Fruit fly (Drosophila melanogaster) whole organism, embryonic: ENCODE results near the gene Mocs1.

Experiments
- ATbp ChIP-seq: fragments of 200-800 bp; sonication (Bioruptor generic); optimal IDR thresholded peaks from 2 replicates; lab custom pipeline; 2017; ENCODE audit warnings: missing biosample characterization, mild to moderate bottlenecking, missing genetic modification characterization, missing genetic modification reagents
- Atf6 ChIP-seq: fragments of 200-800 bp; sonication (Bioruptor generic); IDR thresholded peaks from 2 replicates; pipeline ENCODE4 v1.3.6; 2022; ENCODE audit warnings: missing biosample characterization, missing genetic modification characterization
- CG15514 ChIP-seq: fragments of 200-800 bp; sonication (Bioruptor generic); optimal IDR thresholded peaks from 3 replicates; lab custom pipeline; 2017; ENCODE audit warnings: missing biosample characterization, missing genetic modification characterization, mild to moderate bottlenecking, moderate library complexity, missing genetic modification reagents
- CG18476 ChIP-seq: fragments of 200-800 bp; sonication (Bioruptor generic); optimal IDR thresholded peaks from 2 replicates; lab custom pipeline; 2016; ENCODE audit warnings: missing biosample characterization, mild to moderate bottlenecking, missing genetic modification characterization
- CG32532 ChIP-seq: fragments of 200-800 bp; sonication (Bioruptor generic); IDR thresholded peaks from 2 replicates; pipeline ENCODE4 v1.3.6; 2022; ENCODE audit warnings: missing biosample characterization, missing genetic modification characterization
- CG3407 ChIP-seq: fragments of 200-800 bp; sonication (Bioruptor generic); optimal IDR thresholded peaks from 2 replicates; lab custom pipeline; 2018; ENCODE audit warnings: missing biosample characterization, mild to moderate bottlenecking, missing genetic modification characterization
- CG4617 ChIP-seq: fragments of 200-800 bp; sonication (Bioruptor generic); optimal IDR thresholded peaks from 3 replicates; lab custom pipeline; 2016; ENCODE audit warnings: missing biosample characterization, missing genetic modification characterization, borderline replicate concordance
- CG6272 ChIP-seq: fragments of 200-800 bp; sonication (Bioruptor generic); IDR thresholded peaks from 2 replicates; pipeline ENCODE4 v1.3.6; 2022; ENCODE audit warnings: missing biosample characterization, missing genetic modification characterization
- CG9932 ChIP-seq: fragments of 200-800 bp; sonication (Bioruptor generic); IDR thresholded peaks from 2 replicates; pipeline ENCODE4 v1.3.6; 2022; ENCODE audit warnings: missing biosample characterization, missing genetic modification characterization
- Dp ChIP-seq: fragments of 200-800 bp; sonication (Bioruptor generic); optimal IDR thresholded peaks from 2 replicates; lab custom pipeline; 2018; ENCODE audit warnings: missing biosample characterization, mild to moderate bottlenecking, missing genetic modification characterization, moderate library complexity
- E2f2 ChIP-seq: fragments of 200-800 bp; sonication (Bioruptor generic); IDR thresholded peaks from 2 replicates; pipeline ENCODE4 v1.3.6; 2022; ENCODE audit warnings: missing biosample characterization, missing genetic modification characterization
- H15 ChIP-seq: fragments of 200-800 bp; sonication (Bioruptor generic); IDR thresholded peaks from 3 replicates; pipeline ENCODE4 v1.3.6; 2022; ENCODE audit warnings: missing biosample characterization, missing genetic modification characterization
- HmgZ ChIP-seq: fragments of 200-800 bp; sonication (Bioruptor generic); optimal IDR thresholded peaks from 2 replicates; lab custom pipeline; 2018; ENCODE audit warnings: missing biosample characterization, mild to moderate bottlenecking, missing genetic modification characterization
- Hr3 ChIP-seq: fragments of 200-800 bp; sonication (Bioruptor generic); optimal IDR thresholded peaks from 3 replicates; lab custom pipeline; 2016; ENCODE audit warnings: missing biosample characterization, missing genetic modification characterization
- MBD-R2 ChIP-seq: fragments of 200-800 bp; sonication (Bioruptor generic); IDR thresholded peaks from 2 replicates; pipeline ENCODE4 v1.3.6; 2022; ENCODE audit warnings: missing biosample characterization, missing genetic modification characterization
- MESR4 ChIP-seq: fragments of 200-800 bp; sonication (Bioruptor generic); optimal IDR thresholded peaks from 2 replicates; lab custom pipeline; 2018; ENCODE audit warnings: missing biosample characterization, mild to moderate bottlenecking, missing genetic modification characterization, moderate library complexity
- Pdp1 ChIP-seq, 2 experiments: fragments of 200-800 bp; sonication (Bioruptor generic); optimal IDR thresholded peaks; 3 replicates each; lab custom pipeline; 2016; ENCODE audit warnings: missing biosample characterization in 2 of 2, missing genetic modification characterization in 2 of 2, mild to moderate bottlenecking in 1 of 2, moderate library complexity in 1 of 2
- Rx ChIP-seq: fragments of 200-800 bp; sonication (Bioruptor generic); IDR thresholded peaks from 2 replicates; pipeline ENCODE4 v1.3.6; 2022; ENCODE audit warnings: missing biosample characterization, missing genetic modification characterization
- Sry-β ChIP-seq: fragments of 200-800 bp; sonication (Bioruptor generic); optimal IDR thresholded peaks from 2 replicates; lab custom pipeline; 2018; ENCODE audit warnings: missing biosample characterization, mild to moderate bottlenecking, missing genetic modification characterization, moderate library complexity
- Tbp ChIP-seq: fragments of >200 bp; optimal IDR thresholded peaks from 2 replicates; lab custom pipeline; 2018; ENCODE audit warnings: missing biosample characterization, missing genetic modification characterization
- Xbp1 ChIP-seq: fragments of 200-800 bp; sonication (Bioruptor generic); optimal IDR thresholded peaks from 3 replicates; lab custom pipeline; 2016; ENCODE audit warnings: missing biosample characterization, mild to moderate bottlenecking, missing genetic modification characterization
- YL-1 ChIP-seq: fragments of 200-800 bp; sonication (Bioruptor generic); optimal IDR thresholded peaks from 3 replicates; lab custom pipeline; 2017; ENCODE audit warnings: missing biosample characterization, mild to moderate bottlenecking, missing genetic modification characterization
- bsh ChIP-seq, 2 experiments: fragments of 200-800 bp; sonication (Bioruptor generic); optimal IDR thresholded peaks; 2 replicates each; lab custom pipeline; 2017 to 2018; ENCODE audit warnings: mild to moderate bottlenecking in 2 of 2, missing biosample characterization in 2 of 2, missing genetic modification characterization in 2 of 2, moderate library complexity in 1 of 2
- cad ChIP-seq: fragments of >200 bp; optimal IDR thresholded peaks from 2 replicates; lab custom pipeline; 2017; ENCODE audit warnings: missing biosample characterization, missing genetic modification characterization
- cg ChIP-seq: fragments of 200-800 bp; sonication (Bioruptor generic); optimal IDR thresholded peaks from 3 replicates; lab custom pipeline; 2019; ENCODE audit warnings: missing biosample characterization, mild to moderate bottlenecking, missing genetic modification characterization, moderate library complexity
- crol ChIP-seq: fragments of 200-800 bp; sonication (Bioruptor generic); IDR thresholded peaks from 2 replicates; pipeline ENCODE4 v1.3.6; 2022; ENCODE audit warnings: missing biosample characterization, missing genetic modification characterization
- crp ChIP-seq, 2 experiments: fragments of 200-800 bp; sonication (Bioruptor generic); optimal IDR thresholded peaks; 2 replicates in 1 of 2; 3 replicates in 1 of 2; lab custom pipeline; 2017; ENCODE audit warnings: missing biosample characterization in 2 of 2, missing genetic modification characterization in 2 of 2, mild to moderate bottlenecking in 1 of 2, moderate library complexity in 1 of 2
- fd3F ChIP-seq: fragments of 200-800 bp; sonication (Bioruptor generic); optimal IDR thresholded peaks from 2 replicates; lab custom pipeline; 2018; ENCODE audit warnings: missing biosample characterization, mild to moderate bottlenecking, missing genetic modification characterization, moderate library complexity
- ham ChIP-seq: fragments of 200-800 bp; sonication (Bioruptor generic); IDR thresholded peaks from 2 replicates; pipeline ENCODE4 v1.3.6; 2022; ENCODE audit warnings: missing biosample characterization, missing genetic modification characterization
- hbn ChIP-seq: fragments of 200-800 bp; sonication (Bioruptor generic); IDR thresholded peaks from 2 replicates; pipeline ENCODE4 v1.3.6; 2022; ENCODE audit warnings: missing biosample characterization, missing genetic modification characterization; ENCODE audit not compliant: partially characterized antibody
- jing ChIP-seq: fragments of 200-800 bp; sonication (Bioruptor generic); optimal IDR thresholded peaks from 2 replicates; lab custom pipeline; 2018; ENCODE audit warnings: missing biosample characterization, mild to moderate bottlenecking, missing genetic modification characterization
- nmo ChIP-seq: fragments of 200-800 bp; sonication (Bioruptor generic); optimal IDR thresholded peaks from 2 replicates; lab custom pipeline; 2018; ENCODE audit warnings: missing biosample characterization, mild to moderate bottlenecking, missing genetic modification characterization, moderate library complexity
- pzg ChIP-seq: fragments of 200-800 bp; sonication (Bioruptor generic); optimal IDR thresholded peaks from 3 replicates; lab custom pipeline; 2018; ENCODE audit warnings: missing biosample characterization, mild to moderate bottlenecking, missing genetic modification characterization, moderate library complexity
- row ChIP-seq: fragments of 200-800 bp; sonication (Bioruptor generic); IDR thresholded peaks from 3 replicates; pipeline ENCODE4 v1.3.6; 2022; ENCODE audit warnings: missing biosample characterization, missing genetic modification characterization
- sens-2 ChIP-seq: fragments of 200-800 bp; sonication (Bioruptor generic); IDR thresholded peaks from 2 replicates; pipeline ENCODE4 v1.3.6; 2022; ENCODE audit warnings: missing biosample characterization, missing genetic modification characterization
- sima ChIP-seq: fragments of 200-800 bp; sonication (Bioruptor generic); optimal IDR thresholded peaks from 2 replicates; lab custom pipeline; 2016; ENCODE audit warnings: missing biosample characterization, missing genetic modification characterization
- sob ChIP-seq: fragments of 200-800 bp; sonication (Bioruptor generic); IDR thresholded peaks from 2 replicates; pipeline ENCODE4 v1.3.6; 2022; ENCODE audit warnings: missing biosample characterization, missing genetic modification characterization
- sqz ChIP-seq: fragments of 200-800 bp; sonication (Bioruptor generic); optimal IDR thresholded peaks from 3 replicates; lab custom pipeline; 2018; ENCODE audit warnings: missing biosample characterization, mild to moderate bottlenecking, missing genetic modification characterization
- stwl ChIP-seq: fragments of 200-800 bp; sonication (Bioruptor generic); optimal IDR thresholded peaks from 3 replicates; lab custom pipeline; 2018; ENCODE audit warnings: missing biosample characterization, mild to moderate bottlenecking, missing genetic modification characterization, moderate library complexity
- tap ChIP-seq: fragments of 200-800 bp; optimal IDR thresholded peaks from 3 replicates; lab custom pipeline; 2019; ENCODE audit warnings: missing biosample characterization, mild to moderate bottlenecking, missing genetic modification characterization, moderate library complexity
- tx ChIP-seq: fragments of 200-800 bp; sonication (Bioruptor generic); optimal IDR thresholded peaks from 2 replicates; lab custom pipeline; 2016; ENCODE audit warnings: missing biosample characterization, missing genetic modification characterization
- unpg ChIP-seq: fragments of 200-800 bp; sonication (Bioruptor generic); optimal IDR thresholded peaks from 3 replicates; lab custom pipeline; 2018; ENCODE audit warnings: missing biosample characterization, mild to moderate bottlenecking, missing genetic modification characterization, moderate library complexity
- vvl ChIP-seq: fragments of 200-800 bp; sonication (Bioruptor generic); IDR thresholded peaks from 2 replicates; pipeline ENCODE4 v1.3.6; 2022; ENCODE audit warnings: missing biosample characterization, missing genetic modification characterization
- zfh1 ChIP-seq: fragments of 200-800 bp; sonication (Bioruptor generic); IDR thresholded peaks from 3 replicates; pipeline ENCODE4 v1.3.6; 2022; ENCODE audit warnings: missing biosample characterization, missing genetic modification characterization

Gene Mocs1

DNA sequence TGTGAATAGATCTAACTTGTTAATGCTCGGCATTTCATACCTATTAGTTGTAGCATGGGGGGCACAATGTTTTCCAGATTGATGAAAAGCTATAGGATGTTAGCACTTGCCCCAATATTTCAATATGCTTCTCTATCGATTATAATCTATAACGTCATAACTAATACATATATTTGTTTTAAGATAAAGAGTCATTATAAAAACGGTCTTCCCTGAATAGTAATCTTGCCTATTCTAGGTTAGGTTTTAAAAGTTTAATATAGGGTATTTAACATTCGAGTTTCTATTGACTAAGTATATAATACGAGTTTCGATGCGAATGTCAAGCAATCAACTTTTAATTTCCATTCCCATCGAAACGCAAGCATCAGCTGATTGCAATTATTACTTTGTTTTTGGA, 9.1 kb upstream of the Mocs1 start, which contains the start of the genes CG6321 and Blos2 (continued):
- TF ChIP-seq Tbp (GFP tag; lab: Kevin White, UChicago) (no peak), vvl (peak; percentile 88), tx (GFP tag; lab: Kevin White, UChicago) (peak; percentile 3), crol (no peak), fd3F (GFP tag; lab: Kevin White, UChicago) (peak; percentile 64), CG6272 (GFP tag; lab: Robert Waterston, UW) (no peak), CG3407 (GFP tag; lab: Kevin White, UChicago) (peak; percentile 24), cg (no peak), crp (GFP tag; optimal IDR thresholded peaks at IDR 0.05; lab: Kevin White, UChicago) (peak; percentile 30 to 84), CG32532 (GFP tag; lab: Robert Waterston, UW) (peak; percentile 70; the same call in 1 of the 2 replicates), unpg (peak; percentile 87), ham (GFP tag; lab: Robert Waterston, UW) (no peak), Rx (GFP tag; lab: Robert Waterston, UW) (peak; percentile 17; the same call in 1 of the 2 replicates)

DNA sequence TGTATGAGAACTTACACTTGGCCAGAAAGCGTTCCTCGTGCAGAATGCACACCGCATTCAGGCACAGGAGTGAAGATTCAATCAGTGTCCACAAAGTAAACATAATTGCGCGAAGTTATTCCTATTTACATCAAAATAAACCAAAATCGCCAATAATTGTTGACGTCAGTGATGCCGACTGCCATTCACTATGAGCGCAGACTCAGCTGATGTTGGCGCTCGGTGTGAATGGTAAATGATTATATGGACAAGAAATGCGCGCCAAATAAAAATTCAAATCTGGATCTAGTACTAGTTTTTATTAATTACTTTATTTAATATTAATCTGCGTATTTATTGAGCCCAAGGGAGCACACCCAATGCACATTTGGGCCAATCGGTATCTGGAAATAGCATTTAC, 7.9 kb upstream of the Mocs1 start, which contains the start of gene CG32069:
Gene CG32069 (minus strand): TSS at position 174 of the 400 bp plus-strand sequence.
- TF ChIP-seq YL-1 (peak; percentile 11), CG18476 (no peak), E2f2 (GFP tag; lab: Robert Waterston, UW) (peak; percentile 88), CG9932 (GFP tag; lab: Robert Waterston, UW) (no peak), jing (GFP tag; lab: Kevin White, UChicago) (no peak), MESR4 (GFP tag; lab: Kevin White, UChicago) (peak; percentile 54), hbn (GFP tag; lab: Robert Waterston, UW) (0 out of 2 replicates have a peak, but pooled peaks have one; percentile 20), sob (no peak), Dp (GFP tag; lab: Kevin White, UChicago) (peak; percentile 84), stwl (tag; lab: Kevin White, UChicago) (peak; percentile 7), Xbp1 (GFP tag; lab: Kevin White, UChicago) (peak; percentile 16), MBD-R2 (GFP tag; lab: Robert Waterston, UW) (peak; percentile 73), CG15514 (peak; percentile 36), sens-2 (GFP tag; lab: Robert Waterston, UW) (no peak), CG4617 (GFP tag; lab: Kevin White, UChicago) (peak; percentile 5), cad (no peak), row (peak; percentile 39; the same call in 1 of the 3 replicates), sima (GFP tag; lab: Kevin White, UChicago) (no peak), zfh1 (GFP tag; lab: Robert Waterston, UW) (no peak), sqz (GFP tag; lab: Kevin White, UChicago) (no peak), Atf6 (GFP tag; lab: Robert Waterston, UW) (no peak), Hr3 (GFP tag; lab: Kevin White, UChicago) (no peak), Pdp1 (GFP tag; optimal IDR thresholded peaks at IDR 0.05; lab: Kevin White, UChicago) (peak in 1 of 2 experiments; percentile 75), nmo (GFP tag; lab: Kevin White, UChicago) (no peak), HmgZ (tag; lab: Kevin White, UChicago) (peak; percentile 0), crp (GFP tag; optimal IDR thresholded peaks at IDR 0.05; lab: Kevin White, UChicago) (peak in 1 of 2 experiments; percentile 86), ATbp (no peak), H15 (GFP tag; lab: Robert Waterston, UW) (no peak), bsh (GFP tag; optimal IDR thresholded peaks at IDR 0.05; lab: Kevin White, UChicago) (no peak), pzg (GFP tag; lab: Kevin White, UChicago) (peak; percentile 53), Sry-β (GFP tag; lab: Kevin White, UChicago) (peak; percentile 81), tap (tag; lab: Kevin White, UChicago) (no peak)
- TF ChIP-seq, all 482 proteins: peak for 16
